Fruit fly (Drosophila melanogaster) whole organism, embryonic: ENCODE results near the gene CG6766.

Experiments
- CG12104 ChIP-seq: fragments of 200-800 bp; sonication (Bioruptor generic); optimal IDR thresholded peaks from 3 replicates; lab custom pipeline; 2016; ENCODE audit warnings: missing biosample characterization, missing genetic modification characterization
- CG12391 ChIP-seq: fragments of 200-800 bp; sonication (Bioruptor generic); optimal IDR thresholded peaks from 3 replicates; lab custom pipeline; 2018; ENCODE audit warnings: missing biosample characterization, mild to moderate bottlenecking, missing genetic modification characterization, moderate library complexity
- CG14965 ChIP-seq: fragments of 200-800 bp; sonication (Bioruptor generic); optimal IDR thresholded peaks from 2 replicates; lab custom pipeline; 2016; ENCODE audit warnings: missing biosample characterization, missing genetic modification characterization, borderline replicate concordance
- CG1529 ChIP-seq: fragments of 200-800 bp; sonication (Bioruptor generic); optimal IDR thresholded peaks from 3 replicates; lab custom pipeline; 2018; ENCODE audit warnings: missing biosample characterization, missing genetic modification characterization
- CG15514 ChIP-seq: fragments of 200-800 bp; sonication (Bioruptor generic); optimal IDR thresholded peaks from 3 replicates; lab custom pipeline; 2017; ENCODE audit warnings: missing biosample characterization, missing genetic modification characterization, mild to moderate bottlenecking, moderate library complexity, missing genetic modification reagents
- CG17361 ChIP-seq: fragments of 200-800 bp; sonication (Bioruptor generic); IDR thresholded peaks from 3 replicates; pipeline ENCODE4 v1.3.6; 2022; ENCODE audit warnings: missing biosample characterization, missing genetic modification characterization
- CG18476 ChIP-seq: fragments of 200-800 bp; sonication (Bioruptor generic); optimal IDR thresholded peaks from 2 replicates; lab custom pipeline; 2016; ENCODE audit warnings: missing biosample characterization, mild to moderate bottlenecking, missing genetic modification characterization
- CG2678 ChIP-seq: fragments of 200-800 bp; sonication (Bioruptor generic); optimal IDR thresholded peaks from 3 replicates; lab custom pipeline; 2019; ENCODE audit warnings: missing biosample characterization, mild to moderate bottlenecking, missing genetic modification characterization, moderate library complexity
- CG33213 ChIP-seq: fragments of 200-800 bp; sonication (Bioruptor generic); optimal IDR thresholded peaks from 3 replicates; lab custom pipeline; 2016; ENCODE audit warnings: missing biosample characterization, missing genetic modification characterization
- CG3847 ChIP-seq: fragments of 200-800 bp; sonication (Bioruptor generic); IDR thresholded peaks from 2 replicates; pipeline ENCODE4 v1.3.6; 2022; ENCODE audit warnings: missing biosample characterization, missing genetic modification characterization
- CG4360 ChIP-seq: fragments of 200-800 bp; sonication (Bioruptor generic); IDR thresholded peaks from 2 replicates; pipeline ENCODE4 v1.3.6; 2022; ENCODE audit warnings: missing biosample characterization, missing genetic modification characterization
- CG4424 ChIP-seq: fragments of 200-800 bp; sonication (Bioruptor generic); optimal IDR thresholded peaks from 3 replicates; lab custom pipeline; 2016; ENCODE audit warnings: missing biosample characterization, missing genetic modification characterization
- CG6765 ChIP-seq: fragments of 200-800 bp; sonication (Bioruptor generic); optimal IDR thresholded peaks from 3 replicates; lab custom pipeline; 2017; ENCODE audit warnings: missing biosample characterization, mild to moderate bottlenecking, missing genetic modification characterization
- CoRest ChIP-seq: fragments of 200-800 bp; sonication (Bioruptor generic); optimal IDR thresholded peaks from 3 replicates; lab custom pipeline; 2018; ENCODE audit warnings: missing biosample characterization, mild to moderate bottlenecking, missing genetic modification characterization, moderate library complexity
- D19A ChIP-seq: fragments of 200-800 bp; optimal IDR thresholded peaks from 3 replicates; lab custom pipeline; 2019; ENCODE audit warnings: missing biosample characterization, mild to moderate bottlenecking, missing genetic modification characterization, moderate library complexity
- Dfd ChIP-seq, 2 experiments: fragments of >200 bp; optimal IDR thresholded peaks; 2 replicates each; lab custom pipeline; 2017; ENCODE audit warnings: missing biosample characterization in 2 of 2, missing genetic modification characterization in 2 of 2
- E2f1 ChIP-seq: fragments of 200-800 bp; sonication (Bioruptor generic); IDR thresholded peaks from 2 replicates; pipeline ENCODE4 v1.3.6; 2022; ENCODE audit warnings: missing biosample characterization, missing genetic modification characterization
- Elba2 ChIP-seq: fragments of 200-800 bp; sonication (Bioruptor generic); optimal IDR thresholded peaks from 3 replicates; lab custom pipeline; 2016; ENCODE audit warnings: missing biosample characterization, missing genetic modification characterization
- Gug ChIP-seq: fragments of 200-800 bp; sonication (Bioruptor generic); IDR thresholded peaks from 4 replicates; pipeline ENCODE4 v1.3.6; 2022; ENCODE audit warnings: missing biosample characterization, missing genetic modification characterization
- HLH54F ChIP-seq: fragments of 200-800 bp; sonication (Bioruptor generic); optimal IDR thresholded peaks from 3 replicates; lab custom pipeline; 2016; ENCODE audit warnings: missing biosample characterization, missing genetic modification characterization
- Hsf ChIP-seq: fragments of 200-800 bp; sonication (Bioruptor generic); optimal IDR thresholded peaks from 3 replicates; lab custom pipeline; 2016; ENCODE audit warnings: missing biosample characterization, missing genetic modification characterization
- Lim3 ChIP-seq: fragments of 200-800 bp; sonication (Bioruptor generic); IDR thresholded peaks from 2 replicates; pipeline ENCODE4 v1.3.6; 2022; ENCODE audit warnings: missing biosample characterization, missing genetic modification characterization
- Mad ChIP-seq: fragments of 200-800 bp; sonication (Bioruptor generic); optimal IDR thresholded peaks from 2 replicates; lab custom pipeline; 2016; ENCODE audit warnings: missing biosample characterization, missing genetic modification characterization
- NK7.1 ChIP-seq: fragments of 200-800 bp; sonication (Bioruptor generic); optimal IDR thresholded peaks from 3 replicates; lab custom pipeline; 2016; ENCODE audit warnings: missing biosample characterization, missing genetic modification characterization
- NfI ChIP-seq: fragments of 200-800 bp; sonication (Bioruptor generic); optimal IDR thresholded peaks from 3 replicates; lab custom pipeline; 2018; ENCODE audit warnings: missing biosample characterization, mild to moderate bottlenecking, missing genetic modification characterization, moderate library complexity
- Oli ChIP-seq: fragments of 200-800 bp; sonication (Bioruptor generic); optimal IDR thresholded peaks from 2 replicates; lab custom pipeline; 2018; ENCODE audit warnings: missing biosample characterization, mild to moderate bottlenecking, missing genetic modification characterization, moderate library complexity
- Poxn ChIP-seq: fragments of 200-800 bp; sonication (Bioruptor generic); IDR thresholded peaks from 2 replicates; pipeline ENCODE4 v1.3.6; 2022; ENCODE audit warnings: missing biosample characterization, missing genetic modification characterization
- Ssrp ChIP-seq: fragments of 200-800 bp; sonication (Bioruptor generic); optimal IDR thresholded peaks from 2 replicates; lab custom pipeline; 2018; ENCODE audit warnings: missing biosample characterization, mild to moderate bottlenecking, missing genetic modification characterization, moderate library complexity
- Usf ChIP-seq: fragments of 200-800 bp; sonication (Bioruptor generic); optimal IDR thresholded peaks from 2 replicates; lab custom pipeline; 2017; ENCODE audit warnings: missing genotype, missing biosample characterization, missing genetic modification characterization
- abd-A ChIP-seq: fragments of 200-800 bp; sonication (Bioruptor generic); optimal IDR thresholded peaks from 3 replicates; lab custom pipeline; 2019; ENCODE audit warnings: missing biosample characterization, mild to moderate bottlenecking, missing genetic modification characterization, moderate library complexity
- al ChIP-seq: fragments of 200-800 bp; sonication (Bioruptor generic); IDR thresholded peaks from 2 replicates; pipeline ENCODE4 v1.3.6; 2022; ENCODE audit warnings: missing biosample characterization, missing genetic modification characterization
- da ChIP-seq: fragments of 200-800 bp; sonication (Bioruptor generic); optimal IDR thresholded peaks from 2 replicates; lab custom pipeline; 2016; ENCODE audit warnings: missing biosample characterization, missing genetic modification characterization
- disco-r ChIP-seq: fragments of 200-800 bp; sonication (Bioruptor generic); optimal IDR thresholded peaks from 2 replicates; lab custom pipeline; 2016; ENCODE audit warnings: missing biosample characterization, missing genetic modification characterization
- ems ChIP-seq: fragments of 200-800 bp; sonication (Bioruptor generic); optimal IDR thresholded peaks from 3 replicates; lab custom pipeline; 2016; ENCODE audit warnings: missing biosample characterization, missing genetic modification characterization
- fd3F ChIP-seq: fragments of 200-800 bp; sonication (Bioruptor generic); optimal IDR thresholded peaks from 2 replicates; lab custom pipeline; 2018; ENCODE audit warnings: missing biosample characterization, mild to moderate bottlenecking, missing genetic modification characterization, moderate library complexity
- gce ChIP-seq: fragments of 200-800 bp; sonication (Bioruptor generic); IDR thresholded peaks from 3 replicates; pipeline ENCODE4 v1.3.6; 2022; ENCODE audit warnings: missing biosample characterization, missing genetic modification characterization
- gt ChIP-seq: fragments of 200-800 bp; sonication (Bioruptor generic); IDR thresholded peaks from 2 replicates; pipeline ENCODE4 v1.3.6; 2022; ENCODE audit warnings: missing biosample characterization, missing genetic modification characterization
- inv ChIP-seq: fragments of 200-800 bp; sonication (Bioruptor generic); IDR thresholded peaks from 2 replicates; pipeline ENCODE4 v1.3.6; 2022; ENCODE audit warnings: missing biosample characterization, missing genetic modification characterization; ENCODE audit not compliant: partially characterized antibody
- lilli ChIP-seq: fragments of 200-800 bp; sonication (Bioruptor generic); optimal IDR thresholded peaks from 3 replicates; lab custom pipeline; 2016; ENCODE audit warnings: missing biosample characterization, missing genetic modification characterization
- mirr ChIP-seq: fragments of 200-800 bp; sonication (Bioruptor generic); optimal IDR thresholded peaks from 3 replicates; lab custom pipeline; 2018; ENCODE audit warnings: missing biosample characterization, mild to moderate bottlenecking, missing genetic modification characterization
- onecut ChIP-seq: fragments of 200-800 bp; sonication (Bioruptor generic); IDR thresholded peaks from 2 replicates; pipeline ENCODE4 v1.3.6; 2022; ENCODE audit warnings: missing biosample characterization, missing genetic modification characterization
- pb ChIP-seq: fragments of 200-800 bp; sonication (Bioruptor generic); optimal IDR thresholded peaks from 3 replicates; lab custom pipeline; 2016; ENCODE audit warnings: missing biosample characterization, missing genetic modification characterization
- pum ChIP-seq: fragments of 200-800 bp; sonication (Bioruptor generic); optimal IDR thresholded peaks from 2 replicates; lab custom pipeline; 2016; ENCODE audit warnings: missing biosample characterization, missing genetic modification characterization
- ro ChIP-seq: fragments of 200-800 bp; sonication (Bioruptor generic); IDR thresholded peaks from 2 replicates; pipeline ENCODE4 v1.3.6; 2022; ENCODE audit warnings: missing biosample characterization, missing genetic modification characterization
- schlank ChIP-seq: fragments of 200-800 bp; sonication (Bioruptor generic); optimal IDR thresholded peaks from 2 replicates; lab custom pipeline; 2018; ENCODE audit warnings: missing biosample characterization, mild to moderate bottlenecking, missing genetic modification characterization
- slp2 ChIP-seq: fragments of 200-800 bp; sonication (Bioruptor generic); optimal IDR thresholded peaks from 2 replicates; lab custom pipeline; 2016; ENCODE audit warnings: missing biosample characterization, missing genetic modification characterization
- stwl ChIP-seq: fragments of 200-800 bp; sonication (Bioruptor generic); optimal IDR thresholded peaks from 3 replicates; lab custom pipeline; 2018; ENCODE audit warnings: missing biosample characterization, mild to moderate bottlenecking, missing genetic modification characterization, moderate library complexity
- twi ChIP-seq: fragments of 200-800 bp; optimal IDR thresholded peaks from 2 replicates; lab custom pipeline; 2019; ENCODE audit warnings: missing biosample characterization, mild to moderate bottlenecking, missing genetic modification characterization, moderate library complexity
- zen2 ChIP-seq: fragments of 200-800 bp; sonication (Bioruptor generic); IDR thresholded peaks from 3 replicates; pipeline ENCODE4 v1.3.6; 2022; ENCODE audit warnings: missing biosample characterization, missing genetic modification characterization; ENCODE audit not compliant: partially characterized antibody

CG6766 gene

DNA sequence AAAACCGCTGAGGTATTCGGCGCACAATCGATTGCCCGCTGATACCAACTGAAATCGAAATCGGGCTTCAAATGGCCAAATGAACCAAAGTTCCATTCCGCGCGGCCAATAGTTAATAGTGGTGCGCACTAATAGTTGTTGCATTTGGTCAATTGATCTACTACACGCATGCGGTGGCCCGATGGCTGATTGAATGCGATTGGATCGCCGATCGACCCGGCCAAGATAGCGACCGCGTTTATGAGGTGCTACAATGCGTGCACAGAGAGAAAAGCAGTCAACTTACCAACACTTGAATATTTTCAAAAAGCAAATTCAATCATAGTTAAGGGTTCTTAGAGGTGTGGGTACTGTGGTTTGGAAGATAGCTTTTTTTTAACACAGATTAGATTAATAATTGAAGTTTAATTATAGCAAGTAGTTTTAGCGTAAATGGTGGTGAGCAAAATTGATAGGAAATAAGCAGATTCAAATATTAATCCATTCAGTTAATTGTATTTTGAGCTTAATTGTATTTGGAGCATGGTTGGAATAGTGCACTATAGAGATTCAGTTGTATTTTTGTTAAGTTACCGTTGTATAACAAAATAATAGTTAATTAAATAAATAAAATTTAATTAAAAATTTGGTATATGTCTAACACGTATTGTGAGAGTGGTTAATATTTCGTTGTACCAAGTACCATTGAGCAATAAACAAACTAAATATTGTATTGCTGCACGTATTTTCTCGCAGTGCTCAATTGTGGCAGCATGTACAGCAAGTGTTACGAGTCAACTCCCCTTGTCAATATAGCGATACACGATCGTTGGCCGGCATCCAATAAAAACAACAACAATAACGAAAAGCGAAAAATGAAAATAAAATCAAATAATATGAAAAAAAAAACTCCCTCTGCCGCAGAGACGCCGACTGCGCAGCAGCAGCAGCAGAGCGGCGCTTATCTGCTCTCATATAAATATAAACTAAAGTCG lies 13.7 kb downstream of the CG6766 start (continued):
- TF ChIP-seq al (GFP tag; lab: Robert Waterston, UW) (no peak), CG14965 (GFP tag; lab: Kevin White, UChicago) (no peak), NfI (GFP tag; lab: Kevin White, UChicago) (peak; percentile 31), CG3847 (GFP tag; lab: Robert Waterston, UW) (no peak; the same call in 1 of the 2 replicates), slp2 (no peak), CG15514 (GFP tag; lab: Kevin White, UChicago) (peak; percentile 95), twi (tag; lab: Kevin White, UChicago) (peak; percentile 6), Dfd (GFP tag; optimal IDR thresholded peaks at IDR 0.05; lab: Kevin White, UChicago) (no peak), stwl (no peak), CG2678 (peak; percentile 71), CG4424 (GFP tag; lab: Kevin White, UChicago) (peak; percentile 61), D19A (tag; lab: Kevin White, UChicago) (peak; percentile 36), pum (GFP tag; lab: Kevin White, UChicago) (no peak), CG18476 (GFP tag; lab: Kevin White, UChicago) (peak; percentile 35), HLH54F (GFP tag; lab: Kevin White, UChicago) (peak; percentile 18), CG12391 (tag; lab: Kevin White, UChicago) (peak; percentile 69), CG6765 (peak; percentile 0), inv (GFP tag; lab: Robert Waterston, UW) (no peak), Ssrp (peak; percentile 65), schlank (tag; lab: Kevin White, UChicago) (no peak), fd3F (GFP tag; lab: Kevin White, UChicago) (peak; percentile 4), Usf (peak; percentile 30), CoRest (tag; lab: Kevin White, UChicago) (peak; percentile 81), Hsf (GFP tag; lab: Kevin White, UChicago) (peak; percentile 52), onecut (GFP tag; lab: Robert Waterston, UW) (peak; percentile 23; the same call in 1 of the 2 replicates), Poxn (GFP tag; lab: Robert Waterston, UW) (no peak), CG4360 (GFP tag; lab: Robert Waterston, UW) (peak; percentile 62), CG1529 (GFP tag; lab: Kevin White, UChicago) (peak; percentile 27), ro (no peak), Lim3 (peak; percentile 35; the same call in 1 of the 2 replicates), Oli (peak; percentile 83), Elba2 (GFP tag; lab: Kevin White, UChicago) (no peak), da (GFP tag; lab: Kevin White, UChicago) (peak; percentile 12), Mad (GFP tag; lab: Kevin White, UChicago) (no peak), CG12104 (GFP tag; lab: Kevin White, UChicago) (peak; percentile 36), E2f1 (peak; percentile 47; the same call in 1 of the 2 replicates), mirr (GFP tag; lab: Kevin White, UChicago) (peak; percentile 10), CG33213 (no peak), lilli (GFP tag; lab: Kevin White, UChicago) (peak; percentile 50), gt (GFP tag; lab: Robert Waterston, UW) (no peak), Gug (GFP tag; lab: Robert Waterston, UW) (peak; percentile 35), abd-A (tag; lab: Kevin White, UChicago) (no peak), NK7.1 (GFP tag; lab: Kevin White, UChicago) (no peak), pb (GFP tag; lab: Kevin White, UChicago) (no peak), zen2 (GFP tag; lab: Robert Waterston, UW) (0 out of 3 replicates have a peak, but pooled peaks have one; percentile 29), disco-r (GFP tag; lab: Kevin White, UChicago) (no peak), gce (0 out of 3 replicates have a peak, but pooled peaks have one; percentile 10), CG17361 (GFP tag; lab: Robert Waterston, UW) (peak; percentile 89), ems (GFP tag; lab: Kevin White, UChicago) (no peak)
